Fruit fly (Drosophila melanogaster) whole organism, embryonic: ENCODE results near the gene ocn.

Experiments used
- Lim3 ChIP-seq: fragments of 200-800 bp; sonication (Bioruptor generic); IDR thresholded peaks from 2 replicates; pipeline ENCODE4 v1.3.6; 2022; ENCODE audit warnings: missing biosample characterization, missing genetic modification characterization
- cato ChIP-seq: fragments of 200-800 bp; sonication (Bioruptor generic); optimal IDR thresholded peaks from 2 replicates; lab custom pipeline; 2016; ENCODE audit warnings: missing biosample characterization, missing genetic modification characterization, borderline replicate concordance
- nmo ChIP-seq: fragments of 200-800 bp; sonication (Bioruptor generic); optimal IDR thresholded peaks from 2 replicates; lab custom pipeline; 2018; ENCODE audit warnings: missing biosample characterization, mild to moderate bottlenecking, missing genetic modification characterization, moderate library complexity

- TF ChIP-seq Lim3 (GFP tag; lab: Robert Waterston, UW) (no peak), nmo (GFP tag; lab: Kevin White, UChicago) (no peak), cato (GFP tag; lab: Kevin White, UChicago) (no peak)
Measured at dm6 chr3R:30051933-30052332, 14.4 kb upstream of the ocn start, which contains the start of gene CG15528.
